Fruit fly (Drosophila melanogaster) whole organism, prepupa: ENCODE data around the gene Hmbs.
A peak's percentile ranks its signal among the peaks of the same experiment; 100 is the strongest.

Experiments used
- CG10631 ChIP-seq: fragments of 200-800 bp; sonication (Bioruptor generic); optimal IDR thresholded peaks from 2 replicates; lab custom pipeline; 2016; ENCODE audit warnings: missing biosample characterization, missing genetic modification characterization
- CG11902 ChIP-seq: fragments of 200-800 bp; sonication (Bioruptor generic); optimal IDR thresholded peaks from 3 replicates; lab custom pipeline; 2016; ENCODE audit warnings: missing biosample characterization, missing genetic modification characterization
- CG9139 ChIP-seq: fragments of 200-800 bp; sonication (Bioruptor generic); optimal IDR thresholded peaks from 3 replicates; lab custom pipeline; 2017; ENCODE audit warnings: missing biosample characterization, mild to moderate bottlenecking, missing genetic modification characterization
- achi ChIP-seq: fragments of 200-800 bp; sonication (Bioruptor generic); optimal IDR thresholded peaks from 3 replicates; lab custom pipeline; 2016; ENCODE audit warnings: missing biosample characterization, missing genetic modification characterization

DNA sequence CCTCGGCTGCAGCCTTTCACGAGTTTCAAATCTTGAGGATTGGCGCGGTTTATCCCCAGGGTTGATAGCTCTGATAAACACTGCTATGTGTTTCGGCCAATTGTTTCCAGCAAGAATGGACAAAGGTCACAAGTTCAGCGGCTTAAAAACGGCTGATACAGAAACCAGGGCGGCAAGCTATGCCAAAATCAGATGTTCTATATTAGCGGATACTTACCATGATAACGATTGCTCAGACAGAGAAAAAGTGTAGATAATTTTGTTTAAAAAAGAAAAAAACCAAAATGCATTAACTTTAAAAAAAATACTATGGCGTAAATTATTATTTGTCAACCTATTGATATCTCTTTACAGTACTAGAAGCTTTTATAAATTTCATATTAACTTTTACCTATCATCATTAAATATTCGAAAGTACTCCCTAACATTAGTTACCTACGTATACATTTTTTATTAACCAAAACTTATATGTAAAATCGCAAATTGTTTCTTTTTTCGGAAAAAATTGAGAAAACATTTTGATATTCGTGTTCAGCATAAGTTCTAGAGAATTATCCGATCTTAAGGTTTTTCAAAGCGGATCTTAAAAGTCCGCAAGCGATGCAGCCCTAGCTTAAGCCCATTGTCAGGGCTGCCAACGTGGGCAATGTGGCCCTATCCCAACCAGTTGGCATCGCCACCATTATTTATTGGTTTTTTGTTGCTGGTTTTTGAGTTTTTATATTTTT, 21.5 kb upstream of the Hmbs start, which contains the start of the genes sturkopf and Herc4:
- TF ChIP-seq CG9139 (GFP tag; lab: Kevin White, UChicago) (no peak), achi (GFP tag; lab: Kevin White, UChicago) (peak; percentile 68), CG11902 (GFP tag; lab: Kevin White, UChicago) (peak; percentile 41), CG10631 (peak; percentile 96)
